Worm (Caenorhabditis elegans): ENCODE results near the gene F26H11.4.
A peak's percentile ranks its signal among the peaks of the same experiment; 100 is the strongest.

The F26H11.4 gene

ce11 chrII:14408312-14408711, at the start of gene F26H11.4:
Gene F26H11.4, plus strand, starts transcription at chrII:14408612.
- no peak for TF ChIP-seq ama-1 (optimal IDR thresholded peaks at IDR 0.05)

ce11 chrII:14359007-14359406, 49.4 kb upstream of the F26H11.4 start:
- no peak for TF ChIP-seq unc-55 (GFP tag; optimal IDR thresholded peaks at IDR 0.05)
- no peak for TF ChIP-seq skn-1 (tag; optimal IDR thresholded peaks at IDR 0.05)
- TF ChIP-seq peb-1 (tag; optimal IDR thresholded peaks at IDR 0.05), result no peak
- TF ChIP-seq aly-2 (tag; optimal IDR thresholded peaks at IDR 0.05), result no peak
- no peak for TF ChIP-seq lsy-2 (tag; optimal IDR thresholded peaks at IDR 0.05)
- TF ChIP-seq ZK546.5 (tag; optimal IDR thresholded peaks at IDR 0.05), result no peak
- TF ChIP-seq nhr-23 (tag; optimal IDR thresholded peaks at IDR 0.05), result no peak
- no peak for TF ChIP-seq egl-27 (tag; optimal IDR thresholded peaks at IDR 0.05)
- no peak for TF ChIP-seq sma-3 (GFP tag; optimal IDR thresholded peaks at IDR 0.05)
- TF ChIP-seq mdl-1 (tag; optimal IDR thresholded peaks at IDR 0.05), result no peak

- TF ChIP-seq ceh-16 (tag; optimal IDR thresholded peaks at IDR 0.05) (no peak), unc-62 (GFP tag; optimal IDR thresholded peaks at IDR 0.05) (no peak), sma-3 (GFP tag; optimal IDR thresholded peaks at IDR 0.05) (no peak), ZK546.5 (tag; optimal IDR thresholded peaks at IDR 0.05) (no peak), lsy-2 (tag; optimal IDR thresholded peaks at IDR 0.05) (no peak), alr-1 (tag; optimal IDR thresholded peaks at IDR 0.05) (no peak), aly-2 (tag; optimal IDR thresholded peaks at IDR 0.05) (no peak)
Measured at ce11 chrII:14360675-14361074, 47.7 kb upstream of the F26H11.4 start.

ce11 chrII:14361719-14362118, 46.7 kb upstream of the F26H11.4 start, which contains the start of gene tebp-1:
Gene tebp-1, plus strand, starts transcription at chrII:14362019.
- no peak for TF ChIP-seq blmp-1 (tag; optimal IDR thresholded peaks at IDR 0.05; ENCODE audit: insufficient read depth)

- TF ChIP-seq snpc-4 (tag; optimal IDR thresholded peaks at IDR 0.05), result peak; percentile 6
- no peak for TF ChIP-seq nhr-21 (tag; optimal IDR thresholded peaks at IDR 0.05)
- TF ChIP-seq elt-1 (tag; optimal IDR thresholded peaks at IDR 0.05), result no peak
- peak; percentile 68 for TF ChIP-seq C34F6.9 (tag; optimal IDR thresholded peaks at IDR 0.05)
- no peak for TF ChIP-seq alr-1 (tag; optimal IDR thresholded peaks at IDR 0.05)
- no peak for TF ChIP-seq sma-3 (GFP tag; optimal IDR thresholded peaks at IDR 0.05)
- no peak for TF ChIP-seq peb-1 (tag; optimal IDR thresholded peaks at IDR 0.05)
- TF ChIP-seq ama-1 (optimal IDR thresholded peaks at IDR 0.05), result no peak
- no peak for TF ChIP-seq mbf-1 (tag; optimal IDR thresholded peaks at IDR 0.05)
- TF ChIP-seq nhr-10 (tag; optimal IDR thresholded peaks at IDR 0.05), result no peak
- TF ChIP-seq zag-1 (tag; optimal IDR thresholded peaks at IDR 0.05), result peak; percentile 45
- no peak for TF ChIP-seq sma-9 (GFP tag; optimal IDR thresholded peaks at IDR 0.05)
- TF ChIP-seq sma-9 (tag; optimal IDR thresholded peaks at IDR 0.05), result no peak
- TF ChIP-seq elt-3 (tag; optimal IDR thresholded peaks at IDR 0.05), result no peak
- no peak for TF ChIP-seq ZK546.5 (tag; optimal IDR thresholded peaks at IDR 0.05)
- TF ChIP-seq ceh-16 (tag; optimal IDR thresholded peaks at IDR 0.05), result no peak
- no peak for TF ChIP-seq aly-2 (tag; optimal IDR thresholded peaks at IDR 0.05)
- TF ChIP-seq mab-5 (tag; optimal IDR thresholded peaks at IDR 0.05), result peak; percentile 43
- peak; percentile 60 for TF ChIP-seq crh-2 (tag; optimal IDR thresholded peaks at IDR 0.05)
- TF ChIP-seq nhr-12 (tag; optimal IDR thresholded peaks at IDR 0.05), result no peak
- peak; percentile 18 for TF ChIP-seq fos-1 (tag; optimal IDR thresholded peaks at IDR 0.05)
- TF ChIP-seq egl-27 (tag; optimal IDR thresholded peaks at IDR 0.05), result no peak
- TF ChIP-seq lin-11 (tag; optimal IDR thresholded peaks at IDR 0.05), result peak; percentile 66
- no peak for TF ChIP-seq skn-1 (tag; optimal IDR thresholded peaks at IDR 0.05)
- TF ChIP-seq dmd-4 (tag; optimal IDR thresholded peaks at IDR 0.05), result no peak
- no peak for TF ChIP-seq ztf-11 (tag; optimal IDR thresholded peaks at IDR 0.05)
- no peak for TF ChIP-seq nhr-237 (tag; optimal IDR thresholded peaks at IDR 0.05)
- TF ChIP-seq ztf-1 (GFP tag; conservative IDR thresholded peaks at IDR 0.05), result no peak
- TF ChIP-seq mdl-1 (tag; optimal IDR thresholded peaks at IDR 0.05), result no peak
- peak; percentile 80 for TF ChIP-seq unc-55 (GFP tag; optimal IDR thresholded peaks at IDR 0.05)
- TF ChIP-seq nhr-129 (tag; optimal IDR thresholded peaks at IDR 0.05), result peak; percentile 44
- TF ChIP-seq lsy-2 (tag; optimal IDR thresholded peaks at IDR 0.05), result peak; percentile 23 to 88
- TF ChIP-seq gmeb-1 (tag; optimal IDR thresholded peaks at IDR 0.05), result no peak
- no peak for TF ChIP-seq nhr-11 (tag; optimal IDR thresholded peaks at IDR 0.05)
Measured at ce11 chrII:14365182-14365751, 43.1 kb upstream of the F26H11.4 start, which contains the start of gene imb-2. Gene imb-2, plus strand, starts transcription at chrII:14365701.
